Fruit fly (Drosophila melanogaster) whole organism, embryonic: Measurements from ENCODE around the gene ssp.

ENCODE experiments used
- Bgb ChIP-seq: fragments of 200-800 bp; sonication (Bioruptor generic); IDR thresholded peaks from 2 replicates; pipeline ENCODE4 v1.3.6; 2022; ENCODE audit warnings: missing biosample characterization, missing genetic modification characterization; ENCODE audit not compliant: partially characterized antibody
- CG10267 ChIP-seq: fragments of 200-800 bp; sonication (Bioruptor generic); optimal IDR thresholded peaks from 2 replicates; lab custom pipeline; 2018; ENCODE audit warnings: missing biosample characterization, mild to moderate bottlenecking, missing genetic modification characterization, moderate library complexity
- CG12155 ChIP-seq: fragments of 200-800 bp; sonication (Bioruptor generic); optimal IDR thresholded peaks from 3 replicates; lab custom pipeline; 2016; ENCODE audit warnings: missing biosample characterization, missing genetic modification characterization
- CG12769 ChIP-seq: fragments of 200-800 bp; sonication (Bioruptor generic); optimal IDR thresholded peaks from 2 replicates; lab custom pipeline; 2019; ENCODE audit warnings: missing biosample characterization, mild to moderate bottlenecking, missing genetic modification characterization, moderate library complexity
- CG14050 ChIP-seq: fragments of 200-800 bp; sonication (Bioruptor generic); IDR thresholded peaks from 3 replicates; pipeline ENCODE4 v1.3.6; 2022; ENCODE audit warnings: missing biosample characterization, missing genetic modification characterization
- CG16779 ChIP-seq: fragments of 200-800 bp; sonication (Bioruptor generic); IDR thresholded peaks from 2 replicates; pipeline ENCODE4 v1.3.6; 2022; ENCODE audit warnings: missing biosample characterization, missing genetic modification characterization
- CG17359 ChIP-seq: fragments of 200-800 bp; sonication (Bioruptor generic); optimal IDR thresholded peaks from 3 replicates; lab custom pipeline; 2018; ENCODE audit warnings: missing biosample characterization, mild to moderate bottlenecking, missing genetic modification characterization, moderate library complexity
- CG18011 ChIP-seq: fragments of 200-800 bp; sonication (Bioruptor generic); optimal IDR thresholded peaks from 2 replicates; lab custom pipeline; 2017; ENCODE audit warnings: missing biosample characterization, missing genetic modification characterization, mild to moderate bottlenecking, moderate library complexity, missing genotype
- CG18764 ChIP-seq: fragments of 200-800 bp; sonication (Bioruptor generic); optimal IDR thresholded peaks from 3 replicates; lab custom pipeline; 2016; ENCODE audit warnings: missing biosample characterization, missing genetic modification characterization
- CG4617 ChIP-seq: fragments of 200-800 bp; sonication (Bioruptor generic); optimal IDR thresholded peaks from 3 replicates; lab custom pipeline; 2016; ENCODE audit warnings: missing biosample characterization, missing genetic modification characterization, borderline replicate concordance
- CG6689 ChIP-seq: fragments of 200-800 bp; sonication (Bioruptor generic); IDR thresholded peaks from 2 replicates; pipeline ENCODE4 v1.3.6; 2022; ENCODE audit warnings: missing biosample characterization, missing genetic modification characterization
- CG7271 ChIP-seq: fragments of 200-800 bp; sonication (Bioruptor generic); optimal IDR thresholded peaks from 2 replicates; lab custom pipeline; 2018; ENCODE audit warnings: missing biosample characterization, mild to moderate bottlenecking, missing genetic modification characterization, moderate library complexity
- CG8765 ChIP-seq: fragments of 200-800 bp; sonication (Bioruptor generic); IDR thresholded peaks from 2 replicates; pipeline ENCODE4 v1.3.6; 2022; ENCODE audit warnings: missing biosample characterization, missing genetic modification characterization
- Dbx ChIP-seq: fragments of 200-800 bp; sonication (Bioruptor generic); IDR thresholded peaks from 3 replicates; pipeline ENCODE4 v1.3.6; 2022; ENCODE audit warnings: missing biosample characterization, missing genetic modification characterization
- Deaf1 ChIP-seq: fragments of 200-800 bp; optimal IDR thresholded peaks from 3 replicates; lab custom pipeline; 2019; ENCODE audit warnings: missing biosample characterization, mild to moderate bottlenecking, missing genetic modification characterization, moderate library complexity
- Dll ChIP-seq: fragments of 200-800 bp; sonication (Bioruptor generic); IDR thresholded peaks from 4 replicates; pipeline ENCODE4 v1.3.6; 2022; ENCODE audit warnings: missing biosample characterization, missing genetic modification characterization; ENCODE audit not compliant: partially characterized antibody
- HLHmδ ChIP-seq: fragments of 200-800 bp; sonication (Bioruptor generic); optimal IDR thresholded peaks from 2 replicates; lab custom pipeline; 2018; ENCODE audit warnings: missing biosample characterization, mild to moderate bottlenecking, missing genetic modification characterization, moderate library complexity
- Lim3 ChIP-seq: fragments of 200-800 bp; sonication (Bioruptor generic); IDR thresholded peaks from 2 replicates; pipeline ENCODE4 v1.3.6; 2022; ENCODE audit warnings: missing biosample characterization, missing genetic modification characterization
- MBD-R2 ChIP-seq: fragments of 200-800 bp; sonication (Bioruptor generic); IDR thresholded peaks from 2 replicates; pipeline ENCODE4 v1.3.6; 2022; ENCODE audit warnings: missing biosample characterization, missing genetic modification characterization
- MESR4 ChIP-seq: fragments of 200-800 bp; sonication (Bioruptor generic); optimal IDR thresholded peaks from 2 replicates; lab custom pipeline; 2018; ENCODE audit warnings: missing biosample characterization, mild to moderate bottlenecking, missing genetic modification characterization, moderate library complexity
- Med ChIP-seq: fragments of 200-800 bp; sonication (Bioruptor generic); peaks from one replicate; lab custom pipeline; 2016; ENCODE audit warnings: missing biosample characterization, missing genetic modification characterization, mild to moderate bottlenecking, inconsistent platforms, moderate library complexity
- Opbp ChIP-seq: fragments of 200-800 bp; sonication (Bioruptor generic); IDR thresholded peaks from 3 replicates; pipeline ENCODE4 v1.3.6; 2022; ENCODE audit warnings: missing biosample characterization, missing genetic modification characterization; ENCODE audit not compliant: partially characterized antibody
- Side ChIP-seq: fragments of 200-800 bp; sonication (Bioruptor generic); optimal IDR thresholded peaks from 2 replicates; lab custom pipeline; 2016; ENCODE audit warnings: missing biosample characterization, missing genetic modification characterization
- Sox102F ChIP-seq: fragments of 200-800 bp; sonication (Bioruptor generic); optimal IDR thresholded peaks from 2 replicates; lab custom pipeline; 2018; ENCODE audit warnings: missing biosample characterization, mild to moderate bottlenecking, missing genetic modification characterization, moderate library complexity
- bbx ChIP-seq: fragments of 200-800 bp; sonication (Bioruptor generic); IDR thresholded peaks from 2 replicates; pipeline ENCODE4 v1.3.6; 2022; ENCODE audit warnings: missing biosample characterization, missing genetic modification characterization; ENCODE audit not compliant: partially characterized antibody
- bigmax ChIP-seq: fragments of 200-800 bp; sonication (Bioruptor generic); optimal IDR thresholded peaks from 2 replicates; lab custom pipeline; 2018; ENCODE audit warnings: missing biosample characterization, mild to moderate bottlenecking, missing genetic modification characterization
- br ChIP-seq: fragments of >200 bp; optimal IDR thresholded peaks from 2 replicates; lab custom pipeline; 2017
- chm ChIP-seq: fragments of 200-800 bp; sonication (Bioruptor generic); IDR thresholded peaks from 2 replicates; pipeline ENCODE4 v1.3.6; 2022; ENCODE audit warnings: missing biosample characterization, missing genetic modification characterization
- ci ChIP-seq: fragments of 200-800 bp; sonication (Bioruptor generic); IDR thresholded peaks from 3 replicates; pipeline ENCODE4 v1.3.6; 2022; ENCODE audit warnings: missing biosample characterization, missing genetic modification characterization
- gfzf ChIP-seq: fragments of 200-800 bp; sonication (Bioruptor generic); optimal IDR thresholded peaks from 2 replicates; lab custom pipeline; 2016; ENCODE audit warnings: missing biosample characterization, mild to moderate bottlenecking, missing genetic modification characterization, moderate library complexity
- hbn ChIP-seq: fragments of 200-800 bp; sonication (Bioruptor generic); IDR thresholded peaks from 2 replicates; pipeline ENCODE4 v1.3.6; 2022; ENCODE audit warnings: missing biosample characterization, missing genetic modification characterization; ENCODE audit not compliant: partially characterized antibody
- inv ChIP-seq: fragments of 200-800 bp; sonication (Bioruptor generic); IDR thresholded peaks from 2 replicates; pipeline ENCODE4 v1.3.6; 2022; ENCODE audit warnings: missing biosample characterization, missing genetic modification characterization; ENCODE audit not compliant: partially characterized antibody
- jumu ChIP-seq: fragments of 200-800 bp; sonication (Bioruptor generic); optimal IDR thresholded peaks from 3 replicates; lab custom pipeline; 2016; ENCODE audit warnings: missing biosample characterization, missing genetic modification characterization
- kah ChIP-seq: fragments of 200-800 bp; sonication (Bioruptor generic); optimal IDR thresholded peaks from 2 replicates; lab custom pipeline; 2018; ENCODE audit warnings: missing biosample characterization, mild to moderate bottlenecking, missing genetic modification characterization
- knrl ChIP-seq: fragments of 200-800 bp; sonication (Bioruptor generic); IDR thresholded peaks from 3 replicates; pipeline ENCODE4 v1.3.6; 2022; ENCODE audit warnings: missing biosample characterization, missing genetic modification characterization; ENCODE audit not compliant: partially characterized antibody
- lab ChIP-seq: fragments of 200-800 bp; sonication (Bioruptor generic); optimal IDR thresholded peaks from 3 replicates; lab custom pipeline; 2017; ENCODE audit warnings: missing biosample characterization, missing genetic modification characterization, mild to moderate bottlenecking, moderate library complexity, missing genetic modification reagents
- nmo ChIP-seq: fragments of 200-800 bp; sonication (Bioruptor generic); optimal IDR thresholded peaks from 2 replicates; lab custom pipeline; 2018; ENCODE audit warnings: missing biosample characterization, mild to moderate bottlenecking, missing genetic modification characterization, moderate library complexity
- pzg ChIP-seq: fragments of 200-800 bp; sonication (Bioruptor generic); optimal IDR thresholded peaks from 3 replicates; lab custom pipeline; 2018; ENCODE audit warnings: missing biosample characterization, mild to moderate bottlenecking, missing genetic modification characterization, moderate library complexity
- row ChIP-seq: fragments of 200-800 bp; sonication (Bioruptor generic); IDR thresholded peaks from 3 replicates; pipeline ENCODE4 v1.3.6; 2022; ENCODE audit warnings: missing biosample characterization, missing genetic modification characterization
- run ChIP-seq: fragments of 200-800 bp; sonication (Bioruptor generic); optimal IDR thresholded peaks from 3 replicates; lab custom pipeline; 2018; ENCODE audit warnings: missing biosample characterization, mild to moderate bottlenecking, missing genetic modification characterization
- sna ChIP-seq: fragments of 200-800 bp; sonication (Bioruptor generic); IDR thresholded peaks from 2 replicates; pipeline ENCODE4 v1.3.6; 2022; ENCODE audit warnings: missing biosample characterization, missing genetic modification characterization; ENCODE audit not compliant: partially characterized antibody
- stwl ChIP-seq: fragments of 200-800 bp; sonication (Bioruptor generic); optimal IDR thresholded peaks from 3 replicates; lab custom pipeline; 2018; ENCODE audit warnings: missing biosample characterization, mild to moderate bottlenecking, missing genetic modification characterization, moderate library complexity
- ttk ChIP-seq: fragments of 200-800 bp; sonication (Bioruptor generic); IDR thresholded peaks from 2 replicates; pipeline ENCODE4 v2.1.2; 2022; ENCODE audit warnings: missing biosample characterization, missing genetic modification characterization
- unc-4 ChIP-seq: fragments of 200-800 bp; sonication (Bioruptor generic); IDR thresholded peaks from 2 replicates; pipeline ENCODE4 v1.3.6; 2022; ENCODE audit warnings: missing biosample characterization, missing genetic modification characterization; ENCODE audit not compliant: partially characterized antibody
- vnd ChIP-seq: fragments of 200-800 bp; sonication (Bioruptor generic); IDR thresholded peaks from 3 replicates; pipeline ENCODE4 v1.3.6; 2022; ENCODE audit warnings: missing biosample characterization, missing genetic modification characterization; ENCODE audit not compliant: partially characterized antibody

Gene ssp

DNA sequence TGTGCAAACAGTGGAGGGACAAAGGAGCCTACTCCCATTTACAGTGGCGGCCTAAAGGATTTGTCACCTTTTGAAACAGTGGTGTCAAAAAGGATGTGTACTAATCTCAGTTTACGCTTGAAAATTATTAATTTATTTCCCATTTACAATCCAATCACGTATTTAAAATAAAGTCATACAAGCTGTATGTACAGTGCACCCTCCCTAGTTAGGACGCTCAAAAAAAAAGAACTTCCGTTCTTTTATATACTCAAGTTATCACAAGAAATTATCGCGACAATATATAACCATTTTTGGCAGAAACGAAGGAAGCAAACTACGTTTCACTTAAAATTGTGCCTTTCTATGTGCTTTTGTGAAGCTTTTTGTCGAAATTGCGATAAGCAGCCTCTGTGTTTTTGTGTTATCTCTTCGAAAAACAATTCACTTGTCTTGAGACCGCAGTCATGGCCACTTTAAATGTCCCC, 21.2 kb downstream of the ssp start (continued):
- TF ChIP-seq CG7271 (tag; lab: Kevin White, UChicago) (no peak), br (lab: Kevin White, UChicago) (no peak), pzg (GFP tag; lab: Kevin White, UChicago) (no peak), Dbx (GFP tag; lab: Robert Waterston, UW) (no peak), Side (GFP tag; lab: Kevin White, UChicago) (peak; percentile 49), chm (GFP tag; lab: Robert Waterston, UW) (peak; percentile 49; the same call in 1 of the 2 replicates), Lim3 (no peak), Sox102F (GFP tag; lab: Kevin White, UChicago) (no peak), CG14050 (no peak), CG12155 (peak; percentile 7), lab (GFP tag; lab: Kevin White, UChicago) (peak; percentile 70)

DNA sequence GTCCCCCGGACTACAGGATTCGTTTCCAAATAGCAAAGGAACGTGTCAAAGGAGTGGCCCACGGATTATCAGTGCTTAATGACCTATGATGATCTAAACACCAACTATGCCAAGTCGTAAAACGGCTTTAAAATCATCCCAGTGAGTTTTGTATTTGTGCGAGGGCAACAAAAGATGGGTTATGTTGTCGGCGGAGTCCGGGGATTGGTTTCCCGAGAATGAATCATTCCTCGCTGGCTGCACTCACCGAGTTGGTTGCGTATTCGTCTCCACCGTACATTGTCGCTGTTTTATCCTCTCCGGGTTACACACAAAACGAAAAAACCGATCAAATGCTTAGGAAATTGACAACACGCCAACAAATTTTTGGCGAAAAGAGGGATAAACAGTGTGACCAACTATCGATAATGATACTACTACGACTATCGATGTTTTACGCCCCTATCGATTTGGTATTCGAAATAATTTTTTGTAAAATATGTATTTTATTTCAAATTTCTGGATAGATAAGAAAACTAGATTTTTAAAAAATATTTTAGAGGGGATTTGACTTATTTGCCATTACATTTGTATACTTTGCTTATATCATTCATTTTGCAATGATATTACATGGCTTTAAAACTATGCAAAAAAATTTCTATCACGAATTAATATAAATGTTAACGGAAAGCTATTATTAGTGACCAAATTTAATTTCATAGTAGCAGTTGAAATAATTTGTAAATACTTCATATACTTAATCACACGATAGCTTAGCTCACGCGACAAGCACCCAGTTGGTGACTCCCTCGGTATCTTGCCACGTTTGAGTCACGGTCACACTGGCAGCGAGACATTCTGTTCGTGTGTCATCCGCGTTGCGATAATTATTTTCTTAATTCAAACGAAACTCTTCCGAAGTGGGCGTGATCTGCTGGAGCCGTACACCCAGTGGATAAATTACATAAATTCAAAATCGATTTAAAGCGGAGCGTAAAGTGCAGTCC, 27.9 kb downstream of the ssp start, which contains the start of the genes eIF3l and Nrx-IV:
eIF3l (minus strand) TSS at position 389 of the 986 bp plus-strand sequence.
Nrx-IV (plus strand) TSS at position 811 of the 986 bp plus-strand sequence.
- TF ChIP-seq CG8765 (GFP tag; lab: Robert Waterston, UW) (no peak), Dll (GFP tag; lab: Robert Waterston, UW) (peak; percentile 83), kah (GFP tag; lab: Kevin White, UChicago) (peak; percentile 11), unc-4 (peak; percentile 71), CG16779 (GFP tag; lab: Robert Waterston, UW) (no peak), CG17359 (tag; lab: Kevin White, UChicago) (no peak), inv (GFP tag; lab: Robert Waterston, UW) (peak; percentile 72), ttk (GFP tag; lab: Robert Waterston, UW) (no peak), CG12769 (tag; lab: Kevin White, UChicago) (peak; percentile 12), row (GFP tag; lab: Robert Waterston, UW) (peak; percentile 57; the same call in 2 of the 3 replicates), sna (peak; percentile 41; the same call in 1 of the 2 replicates), CG18764 (no peak), CG6689 (GFP tag; lab: Robert Waterston, UW) (no peak), Med (GFP tag; lab: Kevin White, UChicago) (peak; percentile 65), knrl (GFP tag; lab: Robert Waterston, UW) (peak; percentile 76), CG10267 (tag; lab: Kevin White, UChicago) (peak; percentile 31), HLHmδ (GFP tag; lab: Kevin White, UChicago) (peak; percentile 39), CG4617 (peak; percentile 47), MESR4 (GFP tag; lab: Kevin White, UChicago) (peak; percentile 83), Opbp (peak; percentile 54), Deaf1 (peak; percentile 61), nmo (peak; percentile 35), hbn (peak; percentile 59; the same call in 1 of the 2 replicates), run (no peak), Bgb (GFP tag; lab: Robert Waterston, UW) (peak; percentile 40; the same call in 1 of the 2 replicates), gfzf (GFP tag; lab: Kevin White, UChicago) (peak; percentile 81), bbx (peak; percentile 28), CG18011 (GFP tag; lab: Kevin White, UChicago) (no peak), bigmax (GFP tag; lab: Kevin White, UChicago) (peak; percentile 88), vnd (GFP tag; lab: Robert Waterston, UW) (peak; percentile 64; the same call in 1 of the 3 replicates), ci (GFP tag; lab: Robert Waterston, UW) (peak; percentile 28; the same call in 1 of the 3 replicates), MBD-R2 (GFP tag; lab: Robert Waterston, UW) (peak; percentile 15; the same call in 1 of the 2 replicates), jumu (no peak), stwl (tag; lab: Kevin White, UChicago) (peak; percentile 35)
